Worm (Caenorhabditis elegans): ENCODE data around the gene Y75B8A.24.

ce11 chrIII:12315179-12315578, 41.6 kb upstream of the Y75B8A.24 start, which contains the start of gene Y75B8A.37:
- TF ChIP-seq nhr-25 (tag; optimal IDR thresholded peaks at IDR 0.05) (no peak), skn-1 (tag; optimal IDR thresholded peaks at IDR 0.05) (no peak), ZK546.5 (tag; optimal IDR thresholded peaks at IDR 0.05) (no peak), ceh-82 (tag; optimal IDR thresholded peaks at IDR 0.05) (no peak)

Data from whole organism, L2 larva.